Fruit fly (Drosophila melanogaster) whole organism, wandering third instar larva: ENCODE data around the gene veli.
A peak's percentile ranks its signal among the peaks of the same experiment; 100 is the strongest.

Source experiments
- Abd-B ChIP-seq: fragments of >200 bp; optimal IDR thresholded peaks from 2 replicates; lab custom pipeline; 2017; ENCODE audit warnings: missing biosample characterization, missing genetic modification characterization
- CG32264 ChIP-seq: fragments of 200-800 bp; sonication (Bioruptor generic); optimal IDR thresholded peaks from 2 replicates; lab custom pipeline; 2016; ENCODE audit warnings: missing biosample characterization, missing genetic modification characterization
- CG9705 ChIP-seq: fragments of 200-800 bp; sonication (Bioruptor generic); optimal IDR thresholded peaks from 2 replicates; lab custom pipeline; 2018; ENCODE audit warnings: missing biosample characterization, mild to moderate bottlenecking, missing genetic modification characterization
- CrebA ChIP-seq: fragments of 200-800 bp; sonication (Bioruptor generic); optimal IDR thresholded peaks from 2 replicates; lab custom pipeline; 2016; ENCODE audit warnings: missing biosample characterization, mild to moderate bottlenecking, missing genetic modification characterization, borderline replicate concordance
- Dif ChIP-seq: fragments of 200-275, 200-300 bp; sonication (Bioruptor generic); optimal IDR thresholded peaks from 2 replicates; lab custom pipeline; 2018; ENCODE audit warnings: missing biosample characterization, missing genetic modification characterization; ENCODE audit not compliant: partially characterized antibody
- GATAd ChIP-seq: sonication (Bioruptor generic); optimal IDR thresholded peaks from 2 replicates; lab custom pipeline; 2016; ENCODE audit warnings: missing biosample characterization, missing genetic modification characterization
- Hnf4 ChIP-seq: fragments of 200-800 bp; sonication (Bioruptor generic); optimal IDR thresholded peaks from 2 replicates; lab custom pipeline; 2016; ENCODE audit warnings: missing biosample characterization, mild to moderate bottlenecking, missing genetic modification characterization
- Hr78 ChIP-seq: fragments of >200 bp; optimal IDR thresholded peaks from 2 replicates; lab custom pipeline; 2017; ENCODE audit warnings: missing biosample characterization, missing genetic modification characterization
- Hr83 ChIP-seq: fragments of 200-300 bp; sonication (Bioruptor generic); optimal IDR thresholded peaks from 2 replicates; lab custom pipeline; 2016; ENCODE audit warnings: missing biosample characterization, mild to moderate bottlenecking, missing genetic modification characterization, moderate library complexity; ENCODE audit not compliant: poor library complexity, severe bottlenecking
- Jra ChIP-seq: sonication (Bioruptor generic); optimal IDR thresholded peaks from 2 replicates; lab custom pipeline; 2016; ENCODE audit warnings: missing biosample characterization, missing genetic modification characterization
- Mio ChIP-seq: sonication (Bioruptor generic); optimal IDR thresholded peaks from 2 replicates; lab custom pipeline; 2016; ENCODE audit warnings: missing biosample characterization, missing genetic modification characterization
- Myc ChIP-seq: fragments of >200 bp; optimal IDR thresholded peaks from 2 replicates; lab custom pipeline; 2017
- N ChIP-seq: fragments of >200 bp; optimal IDR thresholded peaks from 2 replicates; lab custom pipeline; 2018; ENCODE audit warnings: missing biosample characterization, missing external identifiers, missing genetic modification characterization
- OdsH ChIP-seq: fragments of 200-800 bp; sonication (Bioruptor generic); optimal IDR thresholded peaks from 2 replicates; lab custom pipeline; 2016; ENCODE audit warnings: missing biosample characterization, mild to moderate bottlenecking, missing genetic modification characterization
- Rel ChIP-seq, 2 experiments: fragments of 200-800 bp; sonication (Bioruptor generic) in 1 of 2; optimal IDR thresholded peaks; 2 replicates in 1 of 2; 3 replicates in 1 of 2; lab custom pipeline; 2016 to 2019; ENCODE audit warnings: mild to moderate bottlenecking in 2 of 2, missing biosample characterization in 2 of 2, missing genetic modification characterization in 2 of 2, moderate library complexity in 1 of 2
- br ChIP-seq: fragments of 200-800 bp; sonication (Bioruptor generic); optimal IDR thresholded peaks from 2 replicates; lab custom pipeline; 2016; ENCODE audit warnings: missing biosample characterization, missing genetic modification characterization
- brk ChIP-seq: fragments of 200-800 bp; sonication (Bioruptor generic); optimal IDR thresholded peaks from 2 replicates; lab custom pipeline; 2016; ENCODE audit warnings: missing biosample characterization, mild to moderate bottlenecking, missing genetic modification characterization
- dmrt93B ChIP-seq: fragments of 200-800 bp; sonication (Bioruptor generic); optimal IDR thresholded peaks from 2 replicates; lab custom pipeline; 2018; ENCODE audit warnings: missing biosample characterization, mild to moderate bottlenecking, missing genetic modification characterization
- dsf ChIP-seq: sonication (Bioruptor generic); optimal IDR thresholded peaks from 2 replicates; lab custom pipeline; 2016; ENCODE audit warnings: missing biosample characterization, missing genetic modification characterization, borderline replicate concordance
- ey ChIP-seq: fragments of 200-800 bp; sonication (Bioruptor generic); optimal IDR thresholded peaks from 2 replicates; lab custom pipeline; 2016; ENCODE audit warnings: missing biosample characterization, missing genetic modification characterization
- foxo ChIP-seq, 2 experiments: fragments of 200-800 bp; sonication (Bioruptor generic); optimal IDR thresholded peaks; 2 replicates in 1 of 2; 3 replicates in 1 of 2; lab custom pipeline; 2016 to 2017; ENCODE audit warnings: missing biosample characterization in 2 of 2, missing genetic modification characterization in 2 of 2
- fru ChIP-seq: fragments of 200-800 bp; sonication (Bioruptor generic); optimal IDR thresholded peaks from 3 replicates; lab custom pipeline; 2016; ENCODE audit warnings: missing biosample characterization, mild to moderate bottlenecking, missing genetic modification characterization
- h ChIP-seq: fragments of 200-800 bp; sonication (Bioruptor generic); optimal IDR thresholded peaks from 3 replicates; lab custom pipeline; 2016; ENCODE audit warnings: missing biosample characterization, mild to moderate bottlenecking, missing genetic modification characterization
- psq ChIP-seq: fragments of 200-800 bp; sonication (Bioruptor generic); optimal IDR thresholded peaks from 3 replicates; lab custom pipeline; 2017; ENCODE audit warnings: missing biosample characterization, mild to moderate bottlenecking, missing genetic modification characterization, moderate library complexity
- sage ChIP-seq: fragments of 200-800 bp; sonication (Bioruptor generic); optimal IDR thresholded peaks from 2 replicates; lab custom pipeline; 2016; ENCODE audit warnings: missing biosample characterization, mild to moderate bottlenecking, missing genetic modification characterization
- sv ChIP-seq: fragments of 200-800 bp; sonication (Bioruptor generic); optimal IDR thresholded peaks from 3 replicates; lab custom pipeline; 2016; ENCODE audit warnings: missing biosample characterization, missing genetic modification characterization
- tai ChIP-seq: sonication (Bioruptor generic); optimal IDR thresholded peaks from 2 replicates; lab custom pipeline; 2016; ENCODE audit warnings: missing biosample characterization, missing genetic modification characterization
- usp ChIP-seq: fragments of >200 bp; optimal IDR thresholded peaks from 2 replicates; lab custom pipeline; 2017; ENCODE audit warnings: missing biosample characterization, missing genetic modification characterization
- woc ChIP-seq: sonication (Bioruptor generic); optimal IDR thresholded peaks from 2 replicates; lab custom pipeline; 2016; ENCODE audit warnings: missing biosample characterization, mild to moderate bottlenecking, missing genetic modification characterization

veli gene

DNA sequence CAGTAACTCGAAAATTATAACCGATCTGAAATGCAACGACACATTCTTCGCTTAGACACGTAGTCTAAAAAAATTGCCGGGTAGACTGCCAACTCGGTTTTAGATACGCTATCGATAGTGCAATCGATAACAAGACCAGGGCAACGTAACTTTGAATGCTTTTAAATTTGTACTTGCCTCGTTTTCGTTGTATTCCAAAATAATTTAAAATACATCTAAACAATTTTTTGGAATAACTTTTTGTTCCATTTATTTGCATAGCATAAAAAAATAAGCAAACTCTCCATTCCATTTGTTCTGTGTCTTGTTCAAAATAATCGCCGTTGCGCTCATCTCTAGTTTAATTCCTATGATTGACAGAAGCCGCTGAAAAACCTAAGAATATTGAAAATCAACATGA lies 4.2 kb upstream of the veli start, which contains the start of the genes Stt3B and CG11839 (continued):
- TF ChIP-seq Jra (GFP tag; lab: Kevin White, UChicago) (peak; percentile 91), OdsH (GFP tag; lab: Kevin White, UChicago) (peak; percentile 75), sv (GFP tag; lab: Kevin White, UChicago) (peak; percentile 59), psq (GFP tag; lab: Kevin White, UChicago) (peak; percentile 61), Hr83 (GFP tag; lab: Kevin White, UChicago) (peak; percentile 29), GATAd (GFP tag; lab: Kevin White, UChicago) (no peak), usp (GFP tag; lab: Kevin White, UChicago) (no peak), CrebA (GFP tag; lab: Kevin White, UChicago) (no peak), dmrt93B (no peak), Dif (no peak), h (peak; percentile 85), tai (no peak), N (GFP tag; lab: Kevin White, UChicago) (no peak)

DNA sequence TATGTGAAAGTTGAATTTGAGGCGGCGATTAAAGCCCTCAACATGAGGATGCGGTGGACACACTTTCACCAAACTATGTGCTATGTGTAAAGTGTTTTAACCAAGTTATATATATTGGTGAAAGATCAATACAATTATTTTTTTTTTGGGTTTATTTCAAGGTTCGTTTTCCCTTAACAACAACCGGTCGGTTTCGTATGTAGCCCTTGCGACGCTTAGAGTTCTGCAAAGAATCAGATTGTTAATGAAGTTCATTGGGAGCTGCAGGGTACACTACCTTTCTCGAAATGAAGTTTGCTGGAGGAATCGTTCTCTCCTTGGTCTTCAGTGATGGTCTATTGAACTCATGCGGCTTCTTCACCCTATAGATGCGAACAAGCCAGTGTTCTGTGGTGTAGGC lies 1.5 kb upstream of the veli start:
- TF ChIP-seq ey (GFP tag; lab: Kevin White, UChicago) (no peak), br (no peak), Mio (GFP tag; lab: Kevin White, UChicago) (no peak), woc (GFP tag; lab: Kevin White, UChicago) (no peak), Hr78 (GFP tag; lab: Kevin White, UChicago) (no peak), Rel (GFP tag; optimal IDR thresholded peaks at IDR 0.05; lab: Kevin White, UChicago) (no peak), Rel (tag; optimal IDR thresholded peaks at IDR 0.05; lab: Kevin White, UChicago) (no peak), CG32264 (GFP tag; lab: Kevin White, UChicago) (no peak), CrebA (GFP tag; lab: Kevin White, UChicago) (no peak), psq (GFP tag; lab: Kevin White, UChicago) (no peak), Hnf4 (no peak), Myc (lab: Kevin White, UChicago) (no peak), Abd-B (GFP tag; lab: Kevin White, UChicago) (no peak), dsf (GFP tag; lab: Kevin White, UChicago) (no peak)

DNA sequence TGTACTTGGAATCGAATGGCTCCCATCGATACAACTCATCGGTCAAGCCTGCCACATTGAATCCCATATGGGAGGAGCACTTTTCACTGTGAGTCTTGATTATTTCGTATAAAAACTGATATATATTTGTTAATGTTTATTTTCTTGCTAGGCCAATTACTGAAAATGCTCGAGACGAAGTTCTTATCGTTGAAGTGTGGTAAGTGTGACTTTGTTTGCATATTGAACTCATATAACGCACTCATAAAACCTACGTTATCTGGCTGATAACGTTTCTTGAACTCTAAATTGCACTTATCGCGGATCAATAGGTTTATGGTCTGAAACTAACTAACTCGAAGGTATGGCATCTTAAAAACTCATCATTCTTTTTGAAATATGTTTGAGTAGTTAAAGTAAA lies 4.9 kb downstream of the veli start:
- TF ChIP-seq GATAd (GFP tag; lab: Kevin White, UChicago) (no peak), CG9705 (no peak), foxo (GFP tag; optimal IDR thresholded peaks at IDR 0.05; lab: Kevin White, UChicago) (no peak), psq (GFP tag; lab: Kevin White, UChicago) (no peak), fru (no peak), brk (GFP tag; lab: Kevin White, UChicago) (no peak)

dm6 chr3R:25056488-25057157 lies 8.8 kb downstream of the veli start:
- TF ChIP-seq CG9705 (no peak), Rel (GFP tag; optimal IDR thresholded peaks at IDR 0.05; lab: Kevin White, UChicago) (no peak), Rel (tag; optimal IDR thresholded peaks at IDR 0.05; lab: Kevin White, UChicago) (peak; percentile 72)

DNA sequence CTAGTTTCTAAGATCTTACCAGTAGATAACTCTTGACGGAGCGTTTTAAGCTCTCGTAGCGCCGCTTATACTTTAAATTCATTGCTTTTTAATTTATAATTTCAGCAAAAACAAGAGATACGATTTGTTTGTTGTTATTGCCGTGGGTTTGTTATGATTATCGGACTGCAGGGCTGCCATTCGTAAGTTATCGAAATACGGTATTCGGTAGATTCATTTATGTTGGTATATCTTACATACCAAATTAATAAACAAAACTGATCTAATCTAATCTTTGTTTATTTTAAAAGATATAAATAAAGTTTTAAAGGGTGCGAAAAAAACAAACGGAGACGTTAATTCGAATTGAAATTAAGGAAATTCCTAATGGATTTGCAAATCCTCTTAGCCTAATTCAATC lies 9.4 kb downstream of the veli start, which contains the start of the genes CG31111 and stac:
CG31111 (minus strand) TSS at position 162 of the 400 bp plus-strand sequence.
stac (plus strand) TSS at position 271 of the 400 bp plus-strand sequence.
- TF ChIP-seq N (GFP tag; lab: Kevin White, UChicago), result no peak
- no peak for TF ChIP-seq Myc (lab: Kevin White, UChicago)
- TF ChIP-seq sage (GFP tag; lab: Kevin White, UChicago), result peak; percentile 52
- no peak for TF ChIP-seq Rel (GFP tag; optimal IDR thresholded peaks at IDR 0.05; lab: Kevin White, UChicago)
- TF ChIP-seq Rel (tag; optimal IDR thresholded peaks at IDR 0.05; lab: Kevin White, UChicago), result peak; percentile 22
